Worm (Caenorhabditis elegans) whole organism, L4 larva: ENCODE results near the gene srw-48.
A peak's percentile ranks its signal among the peaks of the same experiment; 100 is the strongest.

Experiments used
- D1046.2 ChIP-seq: fragments of 200-800 bp; sonication (Bioruptor generic); IDR thresholded peaks from 2 replicates; pipeline ENCODE4 v1.3.6; 2022; ENCODE audit warnings: missing genetic modification characterization, missing compliant biosample characterization
- F26F4.8 ChIP-seq: fragments of 200-800 bp; sonication (Bioruptor generic); conservative IDR thresholded peaks from 2 replicates; pipeline ENCODE4 v1.3.6; 2022; ENCODE audit warnings: missing genetic modification characterization, missing compliant biosample characterization
- F44E2.7 ChIP-seq: fragments of 200-800 bp; sonication (Bioruptor generic); IDR thresholded peaks from 2 replicates; pipeline ENCODE4 v2.1.2; 2022; ENCODE audit warnings: missing genetic modification characterization, missing compliant biosample characterization
- F49E8.2 ChIP-seq: sonication (generic microtip); optimal IDR thresholded peaks from 2 replicates; lab custom pipeline; 2016; ENCODE audit warnings: missing compliant biosample characterization, mild to moderate bottlenecking, missing genetic modification characterization, borderline replicate concordance
- Y48G9A.11 ChIP-seq: fragments of 200-800 bp; sonication (Bioruptor generic); IDR thresholded peaks from 2 replicates; pipeline ENCODE4 v1.3.6; 2022; ENCODE audit warnings: missing genetic modification reagents, missing genetic modification characterization, missing compliant biosample characterization
- Y75B8A.6 ChIP-seq: fragments of 200-800 bp; sonication (Bioruptor generic); IDR thresholded peaks from 2 replicates; pipeline ENCODE4 v1.3.6; 2022; ENCODE audit warnings: missing genetic modification reagents, missing genetic modification characterization, missing compliant biosample characterization
- ZK337.2 ChIP-seq: fragments of 200-800 bp; sonication (Bioruptor generic); IDR thresholded peaks from 2 replicates; pipeline ENCODE4 v1.3.6; 2022; ENCODE audit warnings: missing genetic modification reagents, missing genetic modification characterization, missing compliant biosample characterization
- aha-1 ChIP-seq: fragments of 150-350 bp; peaks from one replicate; lab custom pipeline; 2014; ENCODE audit warnings: missing biosample characterization, missing genetic modification characterization
- attf-4 ChIP-seq: sonication (generic microtip); optimal IDR thresholded peaks from 3 replicates; lab custom pipeline; 2017; ENCODE audit warnings: missing biosample characterization, missing genetic modification characterization
- ceh-82 ChIP-seq: sonication (generic microtip); optimal IDR thresholded peaks from 2 replicates; lab custom pipeline; 2017; ENCODE audit warnings: missing biosample characterization, missing genetic modification characterization
- daf-12 ChIP-seq: fragments of 150-350 bp; optimal IDR thresholded peaks from 2 replicates; lab custom pipeline; 2014; ENCODE audit warnings: missing biosample characterization, missing genetic modification reagents, missing genetic modification characterization
- daf-19 ChIP-seq: fragments of 200-800 bp; sonication (Bioruptor generic); conservative IDR thresholded peaks from 2 replicates; pipeline ENCODE4 v1.3.6; 2022; ENCODE audit warnings: missing genetic modification characterization, missing compliant biosample characterization
- dmd-8 ChIP-seq: fragments of 200-800 bp; sonication (Bioruptor generic); IDR thresholded peaks from 2 replicates; pipeline ENCODE4 v1.3.6; 2022; ENCODE audit warnings: missing genetic modification characterization, missing compliant biosample characterization
- dpl-1 ChIP-seq: fragments of 150-350 bp; optimal IDR thresholded peaks from 2 replicates; lab custom pipeline; 2014; ENCODE audit warnings: missing biosample characterization, missing genetic modification reagents, missing genetic modification characterization
- egl-27 ChIP-seq: sonication (generic microtip); optimal IDR thresholded peaks from 3 replicates; lab custom pipeline; 2017; ENCODE audit warnings: missing biosample characterization, missing genetic modification reagents, missing genetic modification characterization
- fos-1 ChIP-seq: fragments of 150-350 bp; optimal IDR thresholded peaks from 2 replicates; lab custom pipeline; 2014; ENCODE audit warnings: missing biosample characterization, missing genetic modification characterization
- hlh-11 ChIP-seq: fragments of 200-800 bp; sonication (Bioruptor generic); optimal IDR thresholded peaks from 2 replicates; lab custom pipeline; 2018; ENCODE audit warnings: mild to moderate bottlenecking, missing genetic modification characterization, missing compliant biosample characterization
- lin-1 ChIP-seq: fragments of 200-800 bp; sonication (Bioruptor generic); IDR thresholded peaks from 2 replicates; pipeline ENCODE4 v1.3.6; 2022; ENCODE audit warnings: missing genetic modification reagents, missing genetic modification characterization, missing compliant biosample characterization
- lin-13 ChIP-seq: fragments of 150-350 bp; optimal IDR thresholded peaks from 2 replicates; lab custom pipeline; 2014; ENCODE audit warnings: missing biosample characterization, missing genetic modification reagents, missing genetic modification characterization
- nhr-10 ChIP-seq: fragments of 150-350 bp; optimal IDR thresholded peaks from 2 replicates; lab custom pipeline; 2014; ENCODE audit warnings: missing biosample characterization, missing genetic modification characterization
- nhr-102 ChIP-seq: sonication (generic microtip); optimal IDR thresholded peaks from 2 replicates; lab custom pipeline; 2016; ENCODE audit warnings: mild to moderate bottlenecking, missing genetic modification characterization, moderate library complexity, missing compliant biosample characterization
- nhr-11 ChIP-seq: fragments of 150-350 bp; optimal IDR thresholded peaks from 2 replicates; lab custom pipeline; 2014; ENCODE audit warnings: missing biosample characterization, missing genetic modification characterization
- nhr-237 ChIP-seq: sonication (generic microtip); optimal IDR thresholded peaks from 2 replicates; lab custom pipeline; 2017; ENCODE audit warnings: missing biosample characterization, missing genetic modification characterization
- nhr-25 ChIP-seq: sonication (generic microtip); optimal IDR thresholded peaks from 2 replicates; lab custom pipeline; 2017; ENCODE audit warnings: missing genetic modification characterization, mild to moderate bottlenecking, missing compliant biosample characterization, antibody characterized with exemption, moderate library complexity, borderline replicate concordance; ENCODE audit not compliant: insufficient read depth
- nhr-48 ChIP-seq: sonication (generic microtip); optimal IDR thresholded peaks from 2 replicates; lab custom pipeline; 2016; ENCODE audit warnings: mild to moderate bottlenecking, missing genetic modification characterization, missing compliant biosample characterization
- nhr-6 ChIP-seq: fragments of 150-350 bp; optimal IDR thresholded peaks from 2 replicates; lab custom pipeline; 2014; ENCODE audit warnings: missing biosample characterization, missing genetic modification characterization
- nhr-76 ChIP-seq: fragments of 150-350 bp; optimal IDR thresholded peaks from 2 replicates; lab custom pipeline; 2014; ENCODE audit warnings: missing biosample characterization, missing genetic modification characterization
- nhr-77 ChIP-seq: fragments of 150-350 bp; optimal IDR thresholded peaks from 2 replicates; lab custom pipeline; 2014; ENCODE audit warnings: missing biosample characterization, missing genetic modification characterization
- php-3 ChIP-seq: fragments of 200-800 bp; sonication (Bioruptor generic); IDR thresholded peaks from 2 replicates; pipeline ENCODE4 v1.3.6; 2022; ENCODE audit warnings: missing genetic modification reagents, missing genetic modification characterization, missing compliant biosample characterization
- rbr-2 ChIP-seq: sonication (generic microtip); optimal IDR thresholded peaks from 2 replicates; lab custom pipeline; 2016; ENCODE audit warnings: missing genotype, missing genetic modification characterization, missing compliant biosample characterization
- skn-1 ChIP-seq: fragments of 150-350 bp; optimal IDR thresholded peaks from 2 replicates; lab custom pipeline; 2014; ENCODE audit warnings: missing biosample characterization, missing genetic modification characterization
- unc-130 ChIP-seq: sonication (generic microtip); optimal IDR thresholded peaks from 2 replicates; lab custom pipeline; 2016; ENCODE audit warnings: missing genetic modification reagents, missing genetic modification characterization, missing compliant biosample characterization
- unc-62 ChIP-seq, 3 experiments: fragments of 150-350 bp in 1 of 3; sonication (generic microtip); optimal IDR thresholded peaks in 2 of 3; peaks in 1 of 3; 1 replicate in 1 of 3; 2 replicates in 2 of 3; lab custom pipeline; 2014 to 2017; ENCODE audit warnings: missing biosample characterization in 3 of 3, missing genetic modification characterization in 3 of 3, missing genetic modification reagents in 3 of 3, missing genotype in 1 of 3
- zfp-3 ChIP-seq: fragments of 200-800 bp; sonication (Bioruptor generic); conservative IDR thresholded peaks from 2 replicates; pipeline ENCODE4 v1.3.6; 2022; ENCODE audit warnings: missing genetic modification reagents, missing genetic modification characterization, missing compliant biosample characterization
- zip-11 ChIP-seq: fragments of 200-800 bp; sonication (Bioruptor generic); IDR thresholded peaks from 2 replicates; pipeline ENCODE4 v1.3.6; 2022; ENCODE audit warnings: missing genetic modification characterization, missing compliant biosample characterization
- zip-2 ChIP-seq: fragments of 150-350 bp; optimal IDR thresholded peaks from 2 replicates; lab custom pipeline; 2014; ENCODE audit warnings: missing biosample characterization, missing genetic modification characterization
- ztf-11 ChIP-seq: fragments of 150-350 bp; optimal IDR thresholded peaks from 2 replicates; lab custom pipeline; 2014; ENCODE audit warnings: missing biosample characterization, missing genetic modification characterization
- ztf-7 ChIP-seq: fragments of 150-350 bp; optimal IDR thresholded peaks from 2 replicates; lab custom pipeline; 2014; ENCODE audit warnings: missing biosample characterization, missing genetic modification characterization

The srw-48 gene

DNA sequence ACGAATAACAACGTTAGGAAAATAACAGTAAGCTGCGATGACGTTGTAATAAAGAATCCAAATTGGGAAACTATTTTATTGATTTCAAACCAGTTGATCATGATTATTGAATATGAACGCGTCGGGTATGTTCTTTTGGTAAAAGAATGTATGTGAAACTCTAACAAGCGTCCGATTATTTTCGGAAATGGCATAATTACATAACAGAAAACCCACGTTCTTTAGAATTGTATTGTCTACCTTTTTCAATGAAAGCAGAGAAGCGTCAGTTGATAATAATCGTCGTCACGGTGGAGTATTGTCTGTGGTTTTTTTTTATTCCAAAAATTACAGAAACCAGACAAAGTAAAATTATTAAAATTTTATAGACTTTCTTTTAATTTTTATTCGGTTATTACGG lies 34.3 kb downstream of the srw-48 start, which contains the start of gene str-14:
str-14 (minus strand) TSS at position 101 of the 400 bp plus-strand sequence.
- TF ChIP-seq daf-12 (tag; lab: Kevin White, UChicago) = no peak
- TF ChIP-seq attf-4 (tag; lab: Kevin White, UChicago) = no peak
- no peak for TF ChIP-seq F49E8.2 (tag; lab: Kevin White, UChicago)
- TF ChIP-seq skn-1 (tag; lab: Kevin White, UChicago) = no peak
- no peak for TF ChIP-seq nhr-10
- TF ChIP-seq ZK337.2 = no peak
- no peak for TF ChIP-seq lin-13 (GFP tag; lab: Kevin White, UChicago)
- TF ChIP-seq nhr-76 (tag; lab: Kevin White, UChicago) = no peak
- TF ChIP-seq D1046.2 (GFP tag; lab: Robert Waterston, UW) = no peak
- no peak for TF ChIP-seq php-3 (GFP tag; lab: Robert Waterston, UW)
- TF ChIP-seq nhr-237 (tag; lab: Kevin White, UChicago) = no peak
- no peak for TF ChIP-seq fos-1 (tag; lab: Kevin White, UChicago)
- TF ChIP-seq nhr-11 (tag; lab: Kevin White, UChicago) = no peak
- no peak for TF ChIP-seq lin-1 (GFP tag; lab: Robert Waterston, UW)
- TF ChIP-seq F26F4.8 (GFP tag; lab: Robert Waterston, UW) = no peak
- TF ChIP-seq hlh-11 (tag; lab: Kevin White, UChicago) = no peak
- TF ChIP-seq Y75B8A.6 = no peak
- no peak for TF ChIP-seq unc-62 (GFP tag; optimal IDR thresholded peaks at IDR 0.05 in 1 of 2; lab: Kevin White, UChicago)
- TF ChIP-seq unc-62 (tag; optimal IDR thresholded peaks at IDR 0.05; lab: Kevin White, UChicago) = no peak

ce11 chrV:16458714-16459113 lies 37.9 kb downstream of the srw-48 start, which contains the start of gene str-15:
TSS of gene str-15 (minus strand) at chrV:16458814.
- TF ChIP-seq nhr-10 = no peak

DNA sequence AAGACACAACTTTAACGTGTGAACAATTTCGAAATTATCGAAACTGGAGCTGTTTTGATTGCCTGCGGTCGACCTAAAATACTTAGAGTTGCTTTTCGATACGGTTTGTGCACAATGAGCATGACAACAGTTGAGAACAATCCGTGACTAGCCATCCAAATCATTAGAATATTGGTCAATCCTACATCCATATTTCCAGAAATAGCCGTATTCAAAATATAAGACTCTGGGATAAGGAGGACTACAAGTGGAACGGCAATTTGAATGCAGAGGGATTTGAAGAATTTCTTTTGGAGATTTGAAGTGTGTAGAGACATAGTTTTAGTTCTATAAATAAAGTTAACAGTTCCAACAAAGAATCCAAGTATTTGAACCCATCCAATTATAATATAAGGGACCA lies 38.6 kb downstream of the srw-48 start:
- no peak for TF ChIP-seq ztf-11
- TF ChIP-seq aha-1 (tag; lab: Kevin White, UChicago) = peak; percentile 83
- peak in 1 of 2 experiments; percentile 91 for TF ChIP-seq unc-62 (GFP tag; optimal IDR thresholded peaks at IDR 0.05 in 1 of 2; lab: Kevin White, UChicago)
- no peak for TF ChIP-seq unc-62 (tag; optimal IDR thresholded peaks at IDR 0.05; lab: Kevin White, UChicago)
- TF ChIP-seq dmd-8 (GFP tag; lab: Robert Waterston, UW) = no peak
- TF ChIP-seq nhr-48 (tag; lab: Kevin White, UChicago) = no peak

DNA sequence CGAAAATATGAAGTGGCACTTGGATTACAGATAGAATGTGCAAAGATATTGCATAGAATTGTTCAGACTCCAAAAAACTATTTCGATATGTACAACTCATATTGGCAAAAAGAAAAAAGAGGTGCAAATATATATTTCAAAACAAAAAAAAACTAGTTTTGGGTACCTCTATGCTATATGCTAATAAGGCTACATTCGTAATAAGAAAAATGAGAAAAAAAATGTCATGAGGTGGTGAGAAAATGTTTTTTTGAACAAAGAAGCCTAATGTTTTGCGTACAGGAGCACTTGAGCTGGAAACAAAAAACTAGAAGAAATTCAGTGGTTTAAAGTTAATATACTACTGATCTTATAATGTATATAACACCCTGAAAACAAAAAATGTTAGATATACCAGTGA lies 40.1 kb downstream of the srw-48 start, which contains the start of gene srh-142:
srh-142 (minus strand) TSS at position 101 of the 400 bp plus-strand sequence.
- TF ChIP-seq attf-4 (tag; lab: Kevin White, UChicago) (no peak), ztf-7 (tag; lab: Kevin White, UChicago) (no peak), Y48G9A.11 (no peak), nhr-6 (no peak), zip-11 (GFP tag; lab: Robert Waterston, UW) (no peak), egl-27 (no peak), zip-2 (no peak), rbr-2 (no peak), unc-130 (GFP tag; lab: Kevin White, UChicago) (no peak), nhr-77 (tag; lab: Kevin White, UChicago) (no peak), nhr-102 (tag; lab: Kevin White, UChicago) (no peak), fos-1 (tag; lab: Kevin White, UChicago) (no peak), ceh-82 (tag; lab: Kevin White, UChicago) (no peak), ZK337.2 (no peak), php-3 (GFP tag; lab: Robert Waterston, UW) (no peak), nhr-25 (tag; lab: Kevin White, UChicago) (no peak)

ce11 chrV:16467840-16468239 lies 47.0 kb downstream of the srw-48 start, which contains the start of gene sru-44:
TSS of gene sru-44 (minus strand) at chrV:16467940.
- TF ChIP-seq Y48G9A.11 (no peak), daf-19 (GFP tag; lab: Robert Waterston, UW) (no peak), dpl-1 (GFP tag; lab: Kevin White, UChicago) (no peak), unc-62 (GFP tag; optimal IDR thresholded peaks at IDR 0.05 in 1 of 2; lab: Kevin White, UChicago) (peak in 1 of 2 experiments; percentile 28), unc-62 (tag; optimal IDR thresholded peaks at IDR 0.05; lab: Kevin White, UChicago) (no peak), zfp-3 (GFP tag; lab: Robert Waterston, UW) (no peak), F44E2.7 (GFP tag; lab: Robert Waterston, UW) (no peak)
